Worm (Caenorhabditis elegans) whole organism, L4/young adult: ENCODE data around the gene C25E10.4.

Source experiments
- W03F9.2 ChIP-seq: fragments of 150-350 bp; optimal IDR thresholded peaks from 2 replicates; lab custom pipeline; 2014; ENCODE audit warnings: missing biosample characterization, missing genetic modification characterization
- dao-5 ChIP-seq: sonication (generic microtip); optimal IDR thresholded peaks from 2 replicates; lab custom pipeline; 2016; ENCODE audit warnings: missing genotype, missing genetic modification characterization, moderate library complexity, missing compliant biosample characterization
- him-1 ChIP-seq: sonication (generic microtip); optimal IDR thresholded peaks from 2 replicates; lab custom pipeline; 2016; ENCODE audit warnings: missing genotype, missing genetic modification reagents, missing genetic modification characterization, missing compliant biosample characterization

Gene C25E10.4

DNA sequence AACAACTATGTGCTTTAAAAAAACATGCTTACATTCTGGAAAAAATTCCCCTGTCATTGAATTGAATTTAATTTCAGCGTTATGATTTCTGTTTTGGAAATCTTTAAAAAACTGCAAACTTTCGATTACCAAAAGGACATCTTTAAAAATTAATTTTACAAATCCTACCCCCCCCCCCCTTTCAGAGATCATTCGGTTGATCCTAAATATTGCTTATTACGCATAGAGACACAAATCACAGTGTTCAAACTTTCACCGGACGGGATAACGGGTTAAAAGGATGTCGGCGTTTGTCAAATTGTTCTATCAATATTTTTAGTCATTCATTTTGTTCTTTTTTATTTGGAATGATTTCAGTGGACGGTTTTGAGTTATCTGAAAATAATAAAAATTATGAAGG is at the start of gene C25E10.4:
C25E10.4 (plus strand) TSS at position 301 of the 400 bp plus-strand sequence.
- TF ChIP-seq dao-5 (tag; lab: Kevin White, UChicago) (no peak), W03F9.2 (tag; lab: Kevin White, UChicago) (no peak), him-1 (no peak)

ce11 chrV:8983604-8984003 is 49.8 kb upstream of the C25E10.4 start, which contains the start of gene str-86:
Gene str-86, minus strand, starts transcription at chrV:8983704.
- no peak for TF ChIP-seq dao-5 (tag; lab: Kevin White, UChicago)
- no peak for TF ChIP-seq W03F9.2 (tag; lab: Kevin White, UChicago)
- TF ChIP-seq him-1 = no peak

- TF ChIP-seq W03F9.2 (tag; lab: Kevin White, UChicago) = no peak
Observed at ce11 chrV:8984783-8985182, 48.6 kb upstream of the C25E10.4 start.

ce11 chrV:8985740-8986139 is 47.6 kb upstream of the C25E10.4 start, which contains the start of gene str-85:
Gene str-85, minus strand, starts transcription at chrV:8985840.
- TF ChIP-seq W03F9.2 (tag; lab: Kevin White, UChicago) (no peak), him-1 (no peak), dao-5 (tag; lab: Kevin White, UChicago) (no peak)

- TF ChIP-seq him-1 = no peak
- TF ChIP-seq dao-5 (tag; lab: Kevin White, UChicago) = no peak
- no peak for TF ChIP-seq W03F9.2 (tag; lab: Kevin White, UChicago)
Observed at ce11 chrV:8988104-8988503, 45.3 kb upstream of the C25E10.4 start, which contains the start of gene str-87. Gene str-87, minus strand, starts transcription at chrV:8988204.

DNA sequence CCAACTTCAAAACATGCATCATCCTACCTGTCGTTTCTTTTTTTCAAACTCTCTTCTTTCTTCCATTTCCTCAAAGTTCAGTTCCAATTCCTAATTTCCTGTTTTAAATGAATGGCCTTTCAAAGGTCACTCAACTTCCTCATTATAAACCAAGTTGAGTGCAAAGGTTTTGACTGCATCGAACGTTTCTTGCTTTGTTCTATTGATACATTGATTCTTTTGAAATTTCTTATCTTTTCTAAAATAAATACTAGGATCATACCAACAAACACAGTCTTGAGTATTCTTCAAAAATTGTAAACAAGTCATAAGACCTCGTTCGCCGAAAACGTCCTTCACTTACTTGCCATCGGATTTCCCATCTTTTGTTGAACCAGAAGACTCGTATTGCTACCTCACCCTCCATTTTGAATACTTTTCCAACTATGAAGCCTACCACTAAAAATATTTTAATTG is 43.1 kb upstream of the C25E10.4 start, which contains the start of gene F59E11.7:
F59E11.7 (plus strand) TSS at position 51 of the 456 bp plus-strand sequence.
- TF ChIP-seq W03F9.2 (tag; lab: Kevin White, UChicago) = no peak
- no peak for TF ChIP-seq him-1
- TF ChIP-seq dao-5 (tag; lab: Kevin White, UChicago) = no peak

DNA sequence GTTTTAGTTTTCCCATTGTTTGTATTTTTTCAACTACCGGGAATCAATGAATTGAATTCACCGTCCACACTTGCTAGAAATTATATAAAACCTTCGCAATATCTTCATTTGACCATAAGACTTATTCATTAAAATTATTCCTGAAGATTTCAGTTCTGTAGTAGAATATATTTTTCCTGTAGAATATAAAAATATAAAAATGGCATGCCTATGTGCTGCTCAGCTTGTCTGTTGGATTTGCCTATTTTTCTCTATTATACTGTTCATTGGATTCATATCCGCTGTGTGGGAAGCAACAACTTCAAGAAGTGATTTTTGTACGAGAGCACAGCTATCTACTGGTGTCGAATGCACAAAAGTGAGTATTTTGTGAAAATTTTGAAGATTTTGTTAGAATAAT is 41.7 kb upstream of the C25E10.4 start, which contains the start of gene F59E11.6:
F59E11.6 (plus strand) TSS at position 111 of the 400 bp plus-strand sequence.
- no peak for TF ChIP-seq dao-5 (tag; lab: Kevin White, UChicago)

- TF ChIP-seq him-1 = no peak
- TF ChIP-seq W03F9.2 (tag; lab: Kevin White, UChicago) = no peak
- no peak for TF ChIP-seq dao-5 (tag; lab: Kevin White, UChicago)
Observed at ce11 chrV:8994272-8994671, 39.1 kb upstream of the C25E10.4 start.

ce11 chrV:8994801-8995200 is 38.6 kb upstream of the C25E10.4 start, which contains the start of gene F59E11.5:
Gene F59E11.5, plus strand, starts transcription at chrV:8995101.
- no peak for TF ChIP-seq him-1
- TF ChIP-seq dao-5 (tag; lab: Kevin White, UChicago) = no peak
- TF ChIP-seq W03F9.2 (tag; lab: Kevin White, UChicago) = no peak

- TF ChIP-seq dao-5 (tag; lab: Kevin White, UChicago) = no peak
- TF ChIP-seq W03F9.2 (tag; lab: Kevin White, UChicago) = no peak
- TF ChIP-seq him-1 = no peak
Observed at ce11 chrV:9001175-9001574, 32.2 kb upstream of the C25E10.4 start, which contains the start of gene F59E11.2. Gene F59E11.2, plus strand, starts transcription at chrV:9001475.

ce11 chrV:9003291-9003690 is 30.1 kb upstream of the C25E10.4 start, which contains the start of gene srx-1:
Gene srx-1, plus strand, starts transcription at chrV:9003672.
- TF ChIP-seq him-1 = no peak

DNA sequence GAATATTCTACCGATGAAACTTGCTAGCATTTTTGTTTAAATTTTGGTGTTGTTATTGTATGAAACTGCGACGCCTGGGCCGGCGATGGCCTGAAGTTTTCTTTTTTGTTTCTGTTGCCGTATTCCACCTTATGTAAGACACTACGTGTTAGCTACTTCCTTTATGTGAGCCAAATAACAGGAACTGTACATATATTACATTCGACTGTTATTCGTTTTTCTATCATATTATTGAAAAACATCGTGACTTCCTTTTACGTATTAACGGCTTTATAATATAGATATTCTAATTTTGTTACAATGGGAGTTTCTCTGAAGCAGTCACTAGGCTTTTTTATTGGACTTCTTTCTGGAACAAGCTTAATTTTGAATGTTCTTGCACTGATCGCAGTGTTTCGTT is 28.1 kb upstream of the C25E10.4 start, which contains the start of gene srx-3:
srx-3 (plus strand) TSS at position 301 of the 400 bp plus-strand sequence.
- TF ChIP-seq W03F9.2 (tag; lab: Kevin White, UChicago) (no peak), dao-5 (tag; lab: Kevin White, UChicago) (no peak), him-1 (no peak)

DNA sequence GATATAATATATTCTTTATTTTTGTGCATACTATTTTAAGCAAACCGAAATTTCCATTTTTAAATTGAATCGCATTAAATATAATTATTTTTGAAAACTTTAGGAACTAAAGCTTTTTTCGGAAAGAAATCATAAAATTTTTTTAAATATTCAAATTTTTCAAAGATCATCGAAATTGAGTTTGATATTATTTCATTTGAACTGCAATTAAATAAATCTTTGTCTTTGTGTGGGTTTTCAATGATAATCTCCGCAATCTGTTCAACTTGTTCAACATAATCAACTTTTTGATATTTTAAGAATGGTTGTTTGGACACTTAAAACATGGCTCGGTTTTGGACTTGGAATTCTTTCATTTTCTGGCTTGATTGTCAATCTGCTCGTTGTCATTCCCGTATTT is 24.2 kb upstream of the C25E10.4 start, which contains the start of gene srx-2:
srx-2 (plus strand) TSS at position 301 of the 400 bp plus-strand sequence.
- TF ChIP-seq W03F9.2 (tag; lab: Kevin White, UChicago) (no peak), dao-5 (tag; lab: Kevin White, UChicago) (no peak), him-1 (no peak)

- TF ChIP-seq dao-5 (tag; lab: Kevin White, UChicago) (no peak), him-1 (no peak), W03F9.2 (tag; lab: Kevin White, UChicago) (no peak)
Observed at ce11 chrV:9013765-9014164, 19.6 kb upstream of the C25E10.4 start, which contains the start of gene srh-201. Gene srh-201, minus strand, starts transcription at chrV:9013865.

DNA sequence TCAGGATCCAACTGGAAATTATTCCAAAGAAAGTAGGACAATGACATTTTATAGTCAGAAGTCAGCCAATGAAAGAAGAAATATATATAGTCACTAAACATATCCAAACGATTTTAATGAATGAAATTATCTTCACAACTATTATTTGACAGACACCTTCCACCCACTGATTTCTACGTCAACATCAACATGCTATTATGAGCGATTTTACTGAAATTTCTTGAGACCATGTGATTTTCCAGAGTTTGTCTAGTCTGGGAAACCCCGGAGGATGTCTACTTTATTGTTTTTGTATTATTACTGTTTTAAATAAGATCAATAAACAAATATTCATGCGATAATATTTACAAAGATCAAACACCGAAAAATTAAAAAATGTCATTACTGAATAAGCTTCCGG is 17.8 kb upstream of the C25E10.4 start, which contains the start of gene srt-18:
srt-18 (minus strand) TSS at position 101 of the 400 bp plus-strand sequence.
- no peak for TF ChIP-seq dao-5 (tag; lab: Kevin White, UChicago)
- TF ChIP-seq him-1 = no peak
- no peak for TF ChIP-seq W03F9.2 (tag; lab: Kevin White, UChicago)
